Worm (Caenorhabditis elegans) whole organism, young adult: ENCODE data around the gene F53C3.1.

Experiments
- B0336.3 ChIP-seq: fragments of 200-800 bp; sonication (Bioruptor generic); IDR thresholded peaks from 2 replicates; pipeline ENCODE4 v1.3.6; 2022; ENCODE audit warnings: missing genetic modification characterization, missing compliant biosample characterization
- C06A6.2 ChIP-seq: fragments of 200-800 bp; sonication (Bioruptor generic); conservative IDR thresholded peaks from 2 replicates; pipeline ENCODE4 v1.3.6; 2022; ENCODE audit warnings: missing genetic modification characterization, missing compliant biosample characterization
- D2030.7 ChIP-seq: fragments of 200-800 bp; sonication (Bioruptor generic); IDR thresholded peaks from 2 replicates; pipeline ENCODE4 v1.3.6; 2022; ENCODE audit warnings: missing genetic modification reagents, missing genetic modification characterization, missing compliant biosample characterization
- F22D6.2 ChIP-seq: sonication (generic microtip); optimal IDR thresholded peaks from 2 replicates; lab custom pipeline; 2016; ENCODE audit warnings: mild to moderate bottlenecking, missing genetic modification characterization, missing compliant biosample characterization
- F33H1.4 ChIP-seq: fragments of 200-800 bp; sonication (Bioruptor generic); IDR thresholded peaks from 2 replicates; pipeline ENCODE4 v1.3.6; 2022; ENCODE audit warnings: missing genetic modification reagents, missing genetic modification characterization, missing compliant biosample characterization
- K12H6.12 ChIP-seq: fragments of 200-800 bp; sonication (Bioruptor generic); optimal IDR thresholded peaks from 2 replicates; lab custom pipeline; 2018; ENCODE audit warnings: mild to moderate bottlenecking, missing genetic modification characterization, missing compliant biosample characterization
- Y79H2A.3 ChIP-seq: fragments of 200-800 bp; sonication (Bioruptor generic); conservative IDR thresholded peaks from 2 replicates; pipeline ENCODE4 v1.3.6; 2022; ENCODE audit warnings: missing genetic modification reagents, missing genetic modification characterization, missing compliant biosample characterization
- Y95B8A.8 ChIP-seq: fragments of 200-800 bp; sonication (Bioruptor generic); IDR thresholded peaks from 2 replicates; pipeline ENCODE4 v1.3.6; 2022; ENCODE audit warnings: missing genetic modification reagents, missing genetic modification characterization, missing compliant biosample characterization
- aptf-3 ChIP-seq: fragments of 200-800 bp; sonication (Bioruptor generic); IDR thresholded peaks from 2 replicates; pipeline ENCODE4 v1.3.6; 2022; ENCODE audit warnings: missing genetic modification characterization, missing compliant biosample characterization
- attf-5 ChIP-seq: fragments of 200-800 bp; sonication (Bioruptor generic); optimal IDR thresholded peaks from 2 replicates; lab custom pipeline; 2018; ENCODE audit warnings: mild to moderate bottlenecking, missing genetic modification characterization, missing compliant biosample characterization
- ceh-40 ChIP-seq: fragments of 200-800 bp; sonication (Bioruptor generic); IDR thresholded peaks from 2 replicates; pipeline ENCODE4 v1.3.6; 2022; ENCODE audit warnings: missing genetic modification characterization, missing compliant biosample characterization
- ceh-91 ChIP-seq: fragments of 200-800 bp; sonication (Bioruptor generic); IDR thresholded peaks from 2 replicates; pipeline ENCODE4 v1.3.6; 2022; ENCODE audit warnings: missing genetic modification reagents, missing genetic modification characterization, missing compliant biosample characterization
- dpl-1 ChIP-seq: fragments of 150-350 bp; optimal IDR thresholded peaks from 2 replicates; lab custom pipeline; 2014; ENCODE audit warnings: missing biosample characterization, missing genetic modification reagents, missing genetic modification characterization
- efl-1 ChIP-seq: fragments of 150-350 bp; optimal IDR thresholded peaks from 2 replicates; lab custom pipeline; 2014; ENCODE audit warnings: missing biosample characterization, missing genetic modification reagents, missing genetic modification characterization
- egl-44 ChIP-seq: fragments of 200-800 bp; sonication (Bioruptor generic); IDR thresholded peaks from 2 replicates; pipeline ENCODE4 v1.3.6; 2022; ENCODE audit warnings: missing genetic modification reagents, missing genetic modification characterization, missing compliant biosample characterization
- egrh-3 ChIP-seq: fragments of 200-800 bp; sonication (Bioruptor generic); IDR thresholded peaks from 2 replicates; pipeline ENCODE4 v1.3.6; 2022; ENCODE audit warnings: missing genetic modification reagents, missing genetic modification characterization, missing compliant biosample characterization
- ekl-4 ChIP-seq: fragments of 200-800 bp; sonication (Bioruptor generic); IDR thresholded peaks from 2 replicates; pipeline ENCODE4 v1.3.6; 2022; ENCODE audit warnings: missing genetic modification reagents, missing genetic modification characterization, missing compliant biosample characterization
- ets-4 ChIP-seq: fragments of 200-800 bp; sonication (Bioruptor generic); optimal IDR thresholded peaks from 2 replicates; lab custom pipeline; 2018; ENCODE audit warnings: mild to moderate bottlenecking, missing genetic modification characterization, missing compliant biosample characterization
- him-1 ChIP-seq: sonication (generic microtip); optimal IDR thresholded peaks from 2 replicates; lab custom pipeline; 2016; ENCODE audit warnings: missing genotype, missing genetic modification reagents, missing genetic modification characterization, missing compliant biosample characterization
- hlh-26 ChIP-seq: fragments of 200-800 bp; sonication (Bioruptor generic); conservative IDR thresholded peaks from 2 replicates; pipeline ENCODE4 v1.3.6; 2022; ENCODE audit warnings: missing genetic modification reagents, missing genetic modification characterization, missing compliant biosample characterization
- hrde-1 ChIP-seq: sonication (generic microtip); optimal IDR thresholded peaks from 2 replicates; lab custom pipeline; 2016; ENCODE audit warnings: missing genetic modification characterization, mild to moderate bottlenecking, missing compliant biosample characterization, moderate library complexity, missing genotype, missing genetic modification reagents, borderline replicate concordance
- hsf-1 ChIP-seq: fragments of 200-800 bp; sonication (Bioruptor generic); IDR thresholded peaks from 2 replicates; pipeline ENCODE4 v1.3.6; 2022; ENCODE audit warnings: missing genetic modification reagents, missing genetic modification characterization, missing compliant biosample characterization
- lin-54 ChIP-seq: fragments of 200-800 bp; sonication (Bioruptor generic); optimal IDR thresholded peaks from 2 replicates; lab custom pipeline; 2018; ENCODE audit warnings: mild to moderate bottlenecking, missing genetic modification characterization, missing compliant biosample characterization
- lir-1 ChIP-seq: fragments of 200-800 bp; sonication (Bioruptor generic); conservative IDR thresholded peaks from 2 replicates; pipeline ENCODE4 v1.3.6; 2022; ENCODE audit warnings: missing genetic modification reagents, missing genetic modification characterization, missing compliant biosample characterization
- lsl-1 ChIP-seq: fragments of 200-800 bp; sonication (Bioruptor generic); optimal IDR thresholded peaks from 2 replicates; lab custom pipeline; 2018; ENCODE audit warnings: mild to moderate bottlenecking, missing genetic modification characterization, moderate library complexity, missing compliant biosample characterization
- madf-10 ChIP-seq: sonication (generic microtip); optimal IDR thresholded peaks from 2 replicates; lab custom pipeline; 2016; ENCODE audit warnings: mild to moderate bottlenecking, missing genetic modification characterization, missing compliant biosample characterization
- madf-3 ChIP-seq: fragments of 200-800 bp; sonication (Bioruptor generic); IDR thresholded peaks from 2 replicates; pipeline ENCODE4 v1.3.6; 2022; ENCODE audit warnings: missing genetic modification reagents, missing genetic modification characterization, missing compliant biosample characterization
- madf-6 ChIP-seq: fragments of 200-800 bp; sonication (Bioruptor generic); IDR thresholded peaks from 2 replicates; pipeline ENCODE4 v1.3.6; 2022; ENCODE audit warnings: missing genetic modification reagents, missing genetic modification characterization, missing compliant biosample characterization
- madf-8 ChIP-seq: fragments of 200-800 bp; sonication (Bioruptor generic); conservative IDR thresholded peaks from 2 replicates; pipeline ENCODE4 v1.3.6; 2022; ENCODE audit warnings: missing genetic modification reagents, missing genetic modification characterization, missing compliant biosample characterization
- mes-4 ChIP-seq: sonication (generic microtip); optimal IDR thresholded peaks from 2 replicates; lab custom pipeline; 2016; ENCODE audit warnings: missing genotype, missing genetic modification characterization, missing compliant biosample characterization
- nfya-2 ChIP-seq: fragments of 200-800 bp; sonication (Bioruptor generic); IDR thresholded peaks from 2 replicates; pipeline ENCODE4 v1.3.6; 2022; ENCODE audit warnings: missing genetic modification reagents, missing genetic modification characterization, missing compliant biosample characterization
- nfyb-1 ChIP-seq: fragments of 200-800 bp; sonication (Bioruptor generic); IDR thresholded peaks from 2 replicates; pipeline ENCODE4 v1.3.6; 2022; ENCODE audit warnings: missing genetic modification reagents, missing genetic modification characterization, missing compliant biosample characterization
- nhr-179 ChIP-seq: sonication (generic microtip); optimal IDR thresholded peaks from 2 replicates; lab custom pipeline; 2016; ENCODE audit warnings: mild to moderate bottlenecking, missing genetic modification characterization, missing compliant biosample characterization
- nhr-80 ChIP-seq: sonication (generic microtip); optimal IDR thresholded peaks from 2 replicates; lab custom pipeline; 2016; ENCODE audit warnings: missing genetic modification characterization, missing compliant biosample characterization
- pbrm-1 ChIP-seq: fragments of 200-800 bp; sonication (Bioruptor generic); IDR thresholded peaks from 2 replicates; pipeline ENCODE4 v1.3.6; 2022; ENCODE audit warnings: missing genetic modification reagents, missing genetic modification characterization, missing compliant biosample characterization
- pha-4 ChIP-seq: fragments of 150-350 bp; sonication (generic microtip); optimal IDR thresholded peaks from 2 replicates; lab custom pipeline; 2014; ENCODE audit warnings: missing biosample characterization, missing genetic modification reagents, missing genetic modification characterization
- repo-1 ChIP-seq: sonication (generic microtip); optimal IDR thresholded peaks from 2 replicates; lab custom pipeline; 2017; ENCODE audit warnings: mild to moderate bottlenecking, missing genetic modification characterization, missing compliant biosample characterization
- sdz-38 ChIP-seq: sonication (generic microtip); optimal IDR thresholded peaks from 2 replicates; lab custom pipeline; 2016; ENCODE audit warnings: missing genotype, missing genetic modification characterization, missing compliant biosample characterization
- snpc-1.3 ChIP-seq: sonication (generic microtip); optimal IDR thresholded peaks from 2 replicates; lab custom pipeline; 2017; ENCODE audit warnings: missing genetic modification characterization, mild to moderate bottlenecking, missing compliant biosample characterization, antibody characterized with exemption, moderate library complexity, missing genotype, missing genetic modification reagents; ENCODE audit not compliant: insufficient read depth
- snpc-3.4 ChIP-seq: sonication (generic microtip); optimal IDR thresholded peaks from 2 replicates; lab custom pipeline; 2017; ENCODE audit warnings: missing genetic modification characterization, mild to moderate bottlenecking, missing compliant biosample characterization, antibody characterized with exemption, moderate library complexity, missing genotype, missing genetic modification reagents
- sptf-2 ChIP-seq: fragments of 200-800 bp; sonication (Bioruptor generic); optimal IDR thresholded peaks from 2 replicates; lab custom pipeline; 2018; ENCODE audit warnings: mild to moderate bottlenecking, missing genetic modification characterization, missing compliant biosample characterization
- tlf-1 ChIP-seq: fragments of 200-800 bp; sonication (Bioruptor generic); optimal IDR thresholded peaks from 2 replicates; lab custom pipeline; 2018; ENCODE audit warnings: mild to moderate bottlenecking, missing genetic modification characterization, missing compliant biosample characterization
- xnd-1 ChIP-seq: sonication (generic microtip); optimal IDR thresholded peaks from 2 replicates; lab custom pipeline; 2016; ENCODE audit warnings: missing genotype, missing genetic modification reagents, missing genetic modification characterization, missing compliant biosample characterization
- ztf-25 ChIP-seq: fragments of 200-800 bp; sonication (Bioruptor generic); IDR thresholded peaks from 2 replicates; pipeline ENCODE4 v1.3.6; 2022; ENCODE audit warnings: missing genetic modification reagents, missing genetic modification characterization, missing compliant biosample characterization

F53C3.1 gene

DNA sequence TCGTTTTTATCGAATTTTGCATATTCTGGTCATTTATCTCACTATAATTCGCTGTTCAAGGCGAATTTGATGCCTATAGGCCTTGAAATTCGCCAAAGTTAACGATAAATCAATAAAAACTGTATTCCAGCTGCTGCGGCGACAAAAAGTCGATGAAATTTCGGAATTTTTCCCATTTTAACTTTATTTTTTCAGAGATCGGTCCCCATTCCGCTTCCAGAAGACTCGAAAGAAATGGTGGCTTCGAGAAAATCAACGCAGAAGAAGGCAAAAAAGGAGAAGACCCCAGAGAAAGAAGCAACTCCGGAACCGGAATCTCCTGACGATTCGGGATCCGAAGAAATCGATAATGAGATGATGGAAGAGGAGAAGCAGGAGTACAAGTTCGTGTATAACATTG is 23.3 kb downstream of the F53C3.1 start:
- TF ChIP-seq snpc-1.3 (tag; lab: Kevin White, UChicago) (no peak), pha-4 (tag; lab: Kevin White, UChicago) (no peak), B0336.3 (GFP tag; lab: Robert Waterston, UW) (0 out of 2 replicates have a peak, but pooled peaks have one; percentile 27), ekl-4 (GFP tag; lab: Robert Waterston, UW) (0 out of 2 replicates have a peak, but pooled peaks have one; percentile 19), lsl-1 (GFP tag; lab: Kevin White, UChicago) (no peak), egrh-3 (GFP tag; lab: Robert Waterston, UW) (no peak), mes-4 (tag; lab: Kevin White, UChicago) (no peak), ztf-25 (GFP tag; lab: Robert Waterston, UW) (no peak), xnd-1 (no peak), Y95B8A.8 (GFP tag; lab: Robert Waterston, UW) (no peak), aptf-3 (GFP tag; lab: Robert Waterston, UW) (no peak), K12H6.12 (tag; lab: Kevin White, UChicago) (no peak), madf-8 (GFP tag; lab: Robert Waterston, UW) (no peak), hrde-1 (no peak), tlf-1 (GFP tag; lab: Kevin White, UChicago) (no peak), nfya-2 (GFP tag; lab: Robert Waterston, UW) (no peak), lir-1 (no peak), nhr-179 (no peak), hlh-26 (GFP tag; lab: Robert Waterston, UW) (no peak), sdz-38 (tag; lab: Kevin White, UChicago) (no peak), egl-44 (GFP tag; lab: Robert Waterston, UW) (no peak), madf-6 (GFP tag; lab: Robert Waterston, UW) (peak; percentile 51; the same call in 1 of the 2 replicates), madf-10 (tag; lab: Kevin White, UChicago) (no peak), C06A6.2 (GFP tag; lab: Robert Waterston, UW) (no peak), madf-3 (peak; percentile 71; the same call in 1 of the 2 replicates), ceh-40 (GFP tag; lab: Robert Waterston, UW) (no peak), lin-54 (GFP tag; lab: Kevin White, UChicago) (peak; percentile 2), nhr-80 (tag; lab: Kevin White, UChicago) (no peak), Y79H2A.3 (GFP tag; lab: Robert Waterston, UW) (no peak), nfyb-1 (GFP tag; lab: Robert Waterston, UW) (no peak)

DNA sequence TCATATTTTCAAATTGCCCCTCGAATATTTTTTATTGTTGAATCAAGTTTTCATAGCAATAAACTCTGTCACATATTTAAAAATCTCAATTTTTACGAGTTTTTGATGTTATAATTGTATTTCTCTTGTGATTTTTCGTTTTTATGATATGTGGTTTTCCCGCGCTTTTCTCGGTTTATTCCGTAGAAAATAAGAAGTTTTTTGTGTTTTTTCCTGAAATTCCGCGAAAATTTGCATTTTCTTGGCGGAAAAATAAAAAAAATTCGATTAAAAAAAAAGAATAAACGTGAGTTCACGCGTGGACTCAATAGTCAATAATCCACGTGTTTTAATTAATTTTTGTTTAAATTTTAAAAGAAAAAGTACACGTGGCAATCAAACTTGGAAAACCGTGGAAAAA is 24.2 kb downstream of the F53C3.1 start:
- no peak for TF ChIP-seq sptf-2 (GFP tag; lab: Kevin White, UChicago)
- TF ChIP-seq hrde-1, result peak; percentile 33
- TF ChIP-seq F33H1.4, result peak; percentile 62
- no peak for TF ChIP-seq pbrm-1 (GFP tag; lab: Robert Waterston, UW)
- TF ChIP-seq ets-4 (GFP tag; lab: Kevin White, UChicago), result no peak
- no peak for TF ChIP-seq F22D6.2
- TF ChIP-seq snpc-3.4, result peak; percentile 31
- TF ChIP-seq ceh-40 (GFP tag; lab: Robert Waterston, UW), result no peak
- TF ChIP-seq madf-6 (GFP tag; lab: Robert Waterston, UW), result peak; percentile 77
- peak; percentile 69; the same call in 1 of the 2 replicates for TF ChIP-seq hsf-1 (GFP tag; lab: Robert Waterston, UW)
- peak; percentile 62 for TF ChIP-seq xnd-1
- peak; percentile 82 for TF ChIP-seq efl-1 (GFP tag; lab: Kevin White, UChicago)
- TF ChIP-seq repo-1, result no peak
- TF ChIP-seq dpl-1 (GFP tag; lab: Kevin White, UChicago), result peak; percentile 33
- peak; percentile 49 for TF ChIP-seq D2030.7
- TF ChIP-seq attf-5 (GFP tag; lab: Kevin White, UChicago), result no peak
- TF ChIP-seq him-1 (tag; lab: Kevin White, UChicago), result peak; percentile 26
- TF ChIP-seq lsl-1 (GFP tag; lab: Kevin White, UChicago), result peak; percentile 46
- TF ChIP-seq nhr-80 (tag; lab: Kevin White, UChicago), result no peak
- TF ChIP-seq ceh-91 (GFP tag; lab: Robert Waterston, UW), result peak; percentile 67; the same call in 1 of the 2 replicates
- peak; percentile 82 for TF ChIP-seq madf-8 (GFP tag; lab: Robert Waterston, UW)
